Fruit fly (Drosophila melanogaster): ENCODE data around the gene CG5199.

DNA sequence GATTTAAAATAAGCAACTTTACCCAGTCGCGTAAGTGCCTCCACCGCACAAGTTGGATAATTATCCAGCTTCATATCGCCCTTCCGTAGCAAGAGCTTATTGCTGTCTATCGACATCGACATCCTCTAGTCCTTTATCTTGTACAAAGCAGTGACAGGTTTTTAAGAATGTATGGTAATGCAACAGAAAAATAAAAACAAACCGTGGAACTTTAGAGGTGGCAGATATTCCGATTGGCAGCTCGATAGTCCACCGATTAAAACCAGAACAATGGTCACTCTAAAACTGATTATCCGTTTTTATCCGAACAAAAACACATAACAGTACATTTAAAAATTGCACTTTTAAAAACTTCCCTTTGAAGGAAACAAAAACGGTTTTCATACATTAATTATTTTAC, 25.2 kb downstream of the CG5199 start, which contains the start of gene CG5274:
- no peak for TF ChIP-seq gsb (GFP tag; IDR thresholded peaks at IDR 0.05)
- TF ChIP-seq tx (GFP tag; optimal IDR thresholded peaks at IDR 0.05): no peak
